Worm (Caenorhabditis elegans): Measurements from ENCODE around the gene T22B2.1.

DNA sequence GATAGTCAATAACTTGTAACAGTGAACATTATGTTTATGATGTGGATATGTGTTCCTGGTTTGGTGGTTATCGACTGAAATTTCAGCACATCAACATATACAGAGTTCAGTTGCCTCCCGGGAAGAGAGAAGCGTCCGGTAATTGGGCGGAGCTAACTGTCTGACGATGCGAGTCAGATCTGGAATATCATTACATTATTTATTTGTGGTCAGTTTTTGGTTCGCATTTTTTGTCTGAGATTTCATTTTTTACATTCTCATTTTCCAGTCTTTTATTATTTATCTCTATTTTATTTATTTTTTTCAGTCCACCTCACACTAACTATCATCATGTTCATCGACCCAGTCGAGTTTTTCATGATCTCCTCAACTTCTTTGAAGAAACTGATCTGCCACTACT, at the start of gene T22B2.1:
- no peak for TF ChIP-seq ztf-11 (tag; optimal IDR thresholded peaks at IDR 0.05)
- no peak for TF ChIP-seq R02D3.7 (tag; optimal IDR thresholded peaks at IDR 0.05)
- no peak for TF ChIP-seq jun-1 (tag; optimal IDR thresholded peaks at IDR 0.05)
- TF ChIP-seq elt-1 (tag; optimal IDR thresholded peaks at IDR 0.05): no peak
- TF ChIP-seq unc-62 (GFP tag; optimal IDR thresholded peaks at IDR 0.05): no peak
- no peak for TF ChIP-seq pqm-1 (tag; optimal IDR thresholded peaks at IDR 0.05)
- TF ChIP-seq ztf-4 (tag; optimal IDR thresholded peaks at IDR 0.05): no peak
- no peak for TF ChIP-seq nfya-1 (tag; optimal IDR thresholded peaks at IDR 0.05; ENCODE audit: insufficient read depth)
- no peak for TF ChIP-seq nhr-76 (tag; optimal IDR thresholded peaks at IDR 0.05)
- TF ChIP-seq nhr-12 (tag; optimal IDR thresholded peaks at IDR 0.05): no peak
- no peak for TF ChIP-seq fos-1 (tag; optimal IDR thresholded peaks at IDR 0.05)
